Fruit fly (Drosophila melanogaster) whole organism, pupa: ENCODE measurements around the gene CG15199.

Experiments
- CG13204 ChIP-seq: fragments of 200-800 bp; sonication (Bioruptor generic); optimal IDR thresholded peaks from 2 replicates; lab custom pipeline; 2018; ENCODE audit warnings: missing biosample characterization, mild to moderate bottlenecking, missing genetic modification characterization, moderate library complexity
- CG4496 ChIP-seq: fragments of 200-800 bp; sonication (Bioruptor generic); IDR thresholded peaks from 3 replicates; pipeline ENCODE4 v1.3.6; 2022; ENCODE audit warnings: missing biosample characterization, missing genetic modification characterization
- D1 ChIP-seq: fragments of 200-800 bp; sonication (Bioruptor generic); optimal IDR thresholded peaks from 2 replicates; lab custom pipeline; 2018; ENCODE audit warnings: missing biosample characterization, mild to moderate bottlenecking, missing genetic modification characterization, moderate library complexity
- EcR ChIP-seq: fragments of 200-800 bp; sonication (Bioruptor generic); optimal IDR thresholded peaks from 3 replicates; lab custom pipeline; 2019; ENCODE audit warnings: missing biosample characterization, missing genetic modification characterization, mild to moderate bottlenecking, moderate library complexity, missing genetic modification reagents
- Pif1A ChIP-seq: fragments of 200-800 bp; sonication (Bioruptor generic); optimal IDR thresholded peaks from 3 replicates; lab custom pipeline; 2016; ENCODE audit warnings: missing biosample characterization, missing genetic modification characterization
- Pif1B ChIP-seq: fragments of 200-800 bp; sonication (Bioruptor generic); optimal IDR thresholded peaks from 3 replicates; lab custom pipeline; 2016; ENCODE audit warnings: missing biosample characterization, missing genetic modification characterization
- rn ChIP-seq: fragments of 200-800 bp; sonication (Bioruptor generic); IDR thresholded peaks from 2 replicates; pipeline ENCODE4 v1.3.6; 2022; ENCODE audit warnings: missing biosample characterization, missing genetic modification characterization

dm6 chrX:11153826-11154510, 12.3 kb upstream of the CG15199 start, which contains the start of the genes rtv and Dlic:
- TF ChIP-seq Pif1B (GFP tag; lab: Kevin White, UChicago) (no peak), Pif1A (GFP tag; lab: Kevin White, UChicago) (no peak), D1 (tag; lab: Kevin White, UChicago) (no peak), EcR (GFP tag; lab: Kevin White, UChicago) (no peak), rn (GFP tag; lab: Robert Waterston, UW) (no peak), CG13204 (GFP tag; lab: Kevin White, UChicago) (no peak), CG4496 (GFP tag; lab: Robert Waterston, UW) (no peak)
